Worm (Caenorhabditis elegans) whole organism, L3 larva: ENCODE results near the gene Y105C5B.9.

Experiments used
- R02D3.7 ChIP-seq: fragments of 150-350 bp; optimal IDR thresholded peaks from 2 replicates; lab custom pipeline; 2014; ENCODE audit warnings: missing biosample characterization, missing genetic modification characterization
- ZK546.5 ChIP-seq: sonication (generic microtip); optimal IDR thresholded peaks from 2 replicates; lab custom pipeline; 2017; ENCODE audit warnings: missing biosample characterization, missing genetic modification characterization
- aly-2 ChIP-seq: fragments of 150-350 bp; optimal IDR thresholded peaks from 2 replicates; lab custom pipeline; 2014; ENCODE audit warnings: missing biosample characterization, missing genetic modification characterization
- ama-1 ChIP-seq: fragments of 150-350 bp; optimal IDR thresholded peaks from 2 replicates; lab custom pipeline; 2018
- ceh-28 ChIP-seq: fragments of 150-350 bp; optimal IDR thresholded peaks from 2 replicates; lab custom pipeline; 2014; ENCODE audit warnings: missing biosample characterization, missing genetic modification reagents, missing genetic modification characterization
- ceh-82 ChIP-seq: fragments of 150-350 bp; optimal IDR thresholded peaks from 2 replicates; lab custom pipeline; 2014; ENCODE audit warnings: missing biosample characterization, missing genetic modification characterization
- ceh-9 ChIP-seq: sonication (generic microtip); optimal IDR thresholded peaks from 2 replicates; lab custom pipeline; 2018; ENCODE audit warnings: missing biosample characterization, missing genetic modification characterization
- daf-12 ChIP-seq: fragments of 150-350 bp; optimal IDR thresholded peaks from 2 replicates; lab custom pipeline; 2014; ENCODE audit warnings: missing biosample characterization, missing genetic modification reagents, missing genetic modification characterization
- egl-27 ChIP-seq: sonication (generic microtip); optimal IDR thresholded peaks from 4 replicates; lab custom pipeline; 2017; ENCODE audit warnings: missing biosample characterization, missing genetic modification reagents, missing genetic modification characterization
- egl-5 ChIP-seq: fragments of 150-350 bp; optimal IDR thresholded peaks from 2 replicates; lab custom pipeline; 2017; ENCODE audit warnings: missing biosample characterization, missing genetic modification reagents, missing genetic modification characterization, inconsistent platforms
- elt-1 ChIP-seq: fragments of 150-350 bp; optimal IDR thresholded peaks from 2 replicates; lab custom pipeline; 2014; ENCODE audit warnings: missing biosample characterization, missing genetic modification characterization
- elt-3 ChIP-seq, 3 experiments: fragments of 150-350 bp in 1 of 3; sonication (generic microtip) in 2 of 3; optimal IDR thresholded peaks; 2 replicates in 2 of 3; 4 replicates in 1 of 3; lab custom pipeline; 2014 to 2017; ENCODE audit warnings: missing biosample characterization in 3 of 3, missing genetic modification characterization in 3 of 3
- eor-1 ChIP-seq, 2 experiments: fragments of 150-350 bp; optimal IDR thresholded peaks; 2 replicates each; lab custom pipeline; 2014 to 2018; ENCODE audit warnings: missing biosample characterization in 2 of 2, missing genetic modification characterization in 2 of 2
- fkh-10 ChIP-seq: sonication (generic microtip); optimal IDR thresholded peaks from 2 replicates; lab custom pipeline; 2017; ENCODE audit warnings: missing biosample characterization, missing genetic modification reagents, missing genetic modification characterization
- fkh-2 ChIP-seq: fragments of 150-350 bp; optimal IDR thresholded peaks from 2 replicates; lab custom pipeline; 2014; ENCODE audit warnings: missing biosample characterization, missing genetic modification reagents, missing genetic modification characterization
- hmg-11 ChIP-seq: sonication (generic microtip); optimal IDR thresholded peaks from 2 replicates; lab custom pipeline; 2016; ENCODE audit warnings: missing genetic modification characterization, missing compliant biosample characterization
- jun-1 ChIP-seq: fragments of 150-350 bp; optimal IDR thresholded peaks from 2 replicates; lab custom pipeline; 2014; ENCODE audit warnings: missing biosample characterization, missing genetic modification reagents, missing genetic modification characterization
- lin-15B ChIP-seq: fragments of 150-350 bp; optimal IDR thresholded peaks from 2 replicates; lab custom pipeline; 2014; ENCODE audit warnings: missing biosample characterization, missing genetic modification characterization
- lin-39 ChIP-seq: fragments of 150-350 bp; optimal IDR thresholded peaks from 2 replicates; lab custom pipeline; 2018; ENCODE audit warnings: missing biosample characterization, missing genetic modification reagents, missing genetic modification characterization
- lsy-12 ChIP-seq: sonication (generic microtip); optimal IDR thresholded peaks from 2 replicates; lab custom pipeline; 2016; ENCODE audit warnings: mild to moderate bottlenecking, missing genetic modification characterization, missing compliant biosample characterization
- mdl-1 ChIP-seq: fragments of 150-350 bp; optimal IDR thresholded peaks from 2 replicates; lab custom pipeline; 2014; ENCODE audit warnings: missing biosample characterization, missing genetic modification characterization
- mml-1 ChIP-seq: fragments of 150-350 bp; sonication (generic microtip); optimal IDR thresholded peaks from 3 replicates; lab custom pipeline; 2014; ENCODE audit warnings: missing biosample characterization, missing genetic modification characterization
- nfya-1 ChIP-seq: sonication (generic microtip); optimal IDR thresholded peaks from 2 replicates; lab custom pipeline; 2017; ENCODE audit warnings: missing genetic modification characterization, mild to moderate bottlenecking, missing compliant biosample characterization, antibody characterized with exemption, moderate library complexity; ENCODE audit not compliant: insufficient read depth
- nhr-11 ChIP-seq: fragments of 150-350 bp; optimal IDR thresholded peaks from 2 replicates; lab custom pipeline; 2014; ENCODE audit warnings: missing biosample characterization, missing genetic modification characterization
- nhr-12 ChIP-seq: fragments of 150-350 bp; optimal IDR thresholded peaks from 2 replicates; lab custom pipeline; 2014; ENCODE audit warnings: missing biosample characterization, missing genetic modification characterization
- nhr-25 ChIP-seq: sonication (generic microtip); optimal IDR thresholded peaks from 2 replicates; lab custom pipeline; 2017; ENCODE audit warnings: missing biosample characterization, missing genetic modification characterization
- nhr-28 ChIP-seq: fragments of 150-350 bp; optimal IDR thresholded peaks from 2 replicates; lab custom pipeline; 2014; ENCODE audit warnings: missing biosample characterization, missing genetic modification characterization
- nhr-43 ChIP-seq: sonication (generic microtip); optimal IDR thresholded peaks from 2 replicates; lab custom pipeline; 2016; ENCODE audit warnings: mild to moderate bottlenecking, missing genetic modification characterization, missing compliant biosample characterization; ENCODE audit not compliant: poor library complexity, severe bottlenecking
- nhr-67 ChIP-seq: fragments of 150-350 bp; optimal IDR thresholded peaks from 2 replicates; lab custom pipeline; 2014; ENCODE audit warnings: missing biosample characterization, missing genetic modification characterization
- nhr-76 ChIP-seq: fragments of 150-350 bp; sonication (generic microtip); optimal IDR thresholded peaks from 5 replicates; lab custom pipeline; 2014; ENCODE audit warnings: missing biosample characterization, missing genetic modification characterization
- nhr-77 ChIP-seq: fragments of 150-350 bp; optimal IDR thresholded peaks from 2 replicates; lab custom pipeline; 2014; ENCODE audit warnings: missing biosample characterization, missing genetic modification characterization
- pha-4 ChIP-seq: fragments of 150-350 bp; optimal IDR thresholded peaks from 2 replicates; lab custom pipeline; 2014; ENCODE audit warnings: missing biosample characterization, missing genetic modification reagents, missing genetic modification characterization
- pqm-1 ChIP-seq: fragments of 150-350 bp; optimal IDR thresholded peaks from 2 replicates; lab custom pipeline; 2017; ENCODE audit warnings: missing biosample characterization, missing genetic modification characterization, inconsistent platforms
- sea-2 ChIP-seq: fragments of 150-350 bp; sonication (generic microtip); optimal IDR thresholded peaks from 4 replicates; lab custom pipeline; 2014; ENCODE audit warnings: missing biosample characterization, missing genetic modification reagents, missing genetic modification characterization
- snpc-4 ChIP-seq: fragments of 150-350 bp; optimal IDR thresholded peaks from 2 replicates; lab custom pipeline; 2014; ENCODE audit warnings: missing biosample characterization, missing genetic modification characterization
- tbx-2 ChIP-seq: sonication (generic microtip); optimal IDR thresholded peaks from 2 replicates; lab custom pipeline; 2016; ENCODE audit warnings: mild to moderate bottlenecking, missing genetic modification characterization, missing compliant biosample characterization
- zag-1 ChIP-seq: fragments of 150-350 bp; optimal IDR thresholded peaks from 2 replicates; lab custom pipeline; 2014; ENCODE audit warnings: missing biosample characterization, missing genetic modification characterization
- ztf-4 ChIP-seq: fragments of 150-350 bp; optimal IDR thresholded peaks from 2 replicates; lab custom pipeline; 2014; ENCODE audit warnings: missing biosample characterization, missing genetic modification characterization

Y105C5B.9 gene

ce11 chrIV:15930281-15930680 lies at the start of gene Y105C5B.9:
Y105C5B.9 (plus strand) TSS chrIV:15930581.
- no peak for TF ChIP-seq lin-39
- no peak for TF ChIP-seq nhr-67
- TF ChIP-seq ztf-4 (tag; lab: Kevin White, UChicago) = no peak
- TF ChIP-seq nfya-1 (tag; lab: Kevin White, UChicago) = no peak
- TF ChIP-seq ceh-28 (tag; lab: Kevin White, UChicago) = no peak
- TF ChIP-seq nhr-77 (tag; lab: Kevin White, UChicago) = no peak
- no peak for TF ChIP-seq daf-12 (tag; lab: Kevin White, UChicago)
- TF ChIP-seq fkh-2 (tag; lab: Kevin White, UChicago) = no peak
- no peak for TF ChIP-seq nhr-25
- no peak for TF ChIP-seq tbx-2 (tag; lab: Kevin White, UChicago)
- no peak for TF ChIP-seq eor-1 (tag; optimal IDR thresholded peaks at IDR 0.05; lab: Kevin White, UChicago)

ce11 chrIV:15883922-15884321 lies 46.5 kb upstream of the Y105C5B.9 start, which contains the start of gene Y105C5B.3:
Y105C5B.3 (plus strand) TSS chrIV:15884222.
- no peak for TF ChIP-seq hmg-11 (tag; lab: Kevin White, UChicago)
- no peak for TF ChIP-seq tbx-2 (tag; lab: Kevin White, UChicago)
- no peak for TF ChIP-seq daf-12 (tag; lab: Kevin White, UChicago)
- no peak for TF ChIP-seq mdl-1 (tag; lab: Kevin White, UChicago)
- no peak for TF ChIP-seq egl-5 (tag; lab: Kevin White, UChicago)
- TF ChIP-seq lin-15B = no peak
- TF ChIP-seq nhr-43 = no peak
- no peak for TF ChIP-seq elt-3 (tag; optimal IDR thresholded peaks at IDR 0.05; lab: Kevin White, UChicago)
- TF ChIP-seq ama-1 (lab: Kevin White, UChicago) = no peak
- no peak for TF ChIP-seq egl-27 (tag; lab: Kevin White, UChicago)
- TF ChIP-seq nhr-67 = no peak
- no peak for TF ChIP-seq elt-1 (tag; lab: Kevin White, UChicago)

ce11 chrIV:15894133-15894532 lies 36.2 kb upstream of the Y105C5B.9 start, which contains the start of gene srv-14:
srv-14 (minus strand) TSS chrIV:15894233.
- TF ChIP-seq jun-1 = no peak
- TF ChIP-seq tbx-2 (tag; lab: Kevin White, UChicago) = no peak
- TF ChIP-seq fkh-2 (tag; lab: Kevin White, UChicago) = no peak
- no peak for TF ChIP-seq nhr-12 (tag; lab: Kevin White, UChicago)
- no peak for TF ChIP-seq mml-1 (tag; lab: Kevin White, UChicago)
- TF ChIP-seq lin-39 = no peak
- no peak for TF ChIP-seq ceh-28 (tag; lab: Kevin White, UChicago)
- no peak for TF ChIP-seq nfya-1 (tag; lab: Kevin White, UChicago)
- TF ChIP-seq R02D3.7 (tag; lab: Kevin White, UChicago) = no peak

ce11 chrIV:15894819-15895218 lies 35.6 kb upstream of the Y105C5B.9 start:
- no peak for TF ChIP-seq nhr-43
- no peak for TF ChIP-seq nhr-25
- TF ChIP-seq nhr-28 (tag; lab: Kevin White, UChicago) = no peak
- TF ChIP-seq ceh-28 (tag; lab: Kevin White, UChicago) = no peak
- no peak for TF ChIP-seq ceh-82 (tag; lab: Kevin White, UChicago)
- TF ChIP-seq elt-3 (tag; optimal IDR thresholded peaks at IDR 0.05; lab: Kevin White, UChicago) = no peak
- TF ChIP-seq pqm-1 (tag; lab: Kevin White, UChicago) = no peak
- no peak for TF ChIP-seq egl-27 (tag; lab: Kevin White, UChicago)
- no peak for TF ChIP-seq nhr-12 (tag; lab: Kevin White, UChicago)
- no peak for TF ChIP-seq fkh-10 (GFP tag; lab: Kevin White, UChicago)
- no peak for TF ChIP-seq zag-1
- no peak for TF ChIP-seq pha-4

ce11 chrIV:15900158-15900557 lies 30.2 kb upstream of the Y105C5B.9 start:
- TF ChIP-seq fkh-2 (tag; lab: Kevin White, UChicago) (no peak), pha-4 (no peak), nhr-25 (no peak), elt-1 (tag; lab: Kevin White, UChicago) (no peak), egl-5 (tag; lab: Kevin White, UChicago) (no peak), mml-1 (tag; lab: Kevin White, UChicago) (no peak), ceh-9 (no peak), sea-2 (GFP tag; lab: Kevin White, UChicago) (no peak), egl-27 (tag; lab: Kevin White, UChicago) (no peak), nhr-11 (no peak), snpc-4 (tag; lab: Kevin White, UChicago) (no peak), ZK546.5 (no peak), lsy-12 (tag; lab: Kevin White, UChicago) (no peak), aly-2 (no peak), ztf-4 (tag; lab: Kevin White, UChicago) (no peak), elt-3 (tag; optimal IDR thresholded peaks at IDR 0.05; lab: Kevin White, UChicago) (no peak), nhr-76 (tag; lab: Kevin White, UChicago) (no peak), ceh-82 (tag; lab: Kevin White, UChicago) (no peak)
